Fruit fly (Drosophila melanogaster) whole organism, adult: ENCODE data around the gene Prim2.
A peak's percentile ranks its signal among the peaks of the same experiment; 100 is the strongest.

Source experiments
- CG11617 ChIP-seq: fragments of 200-800 bp; sonication (Bioruptor generic); optimal IDR thresholded peaks from 2 replicates; lab custom pipeline; 2017; ENCODE audit warnings: mild to moderate bottlenecking, missing biosample characterization, missing genetic modification reagents, missing genetic modification characterization
- CG12768 ChIP-seq: fragments of 200-800 bp; sonication (Bioruptor generic); optimal IDR thresholded peaks from 2 replicates; lab custom pipeline; 2017; ENCODE audit warnings: missing biosample characterization, missing genetic modification characterization, mild to moderate bottlenecking, moderate library complexity, missing genetic modification reagents
- CG14711 ChIP-seq: fragments of 200-800 bp; sonication (Bioruptor generic); optimal IDR thresholded peaks from 2 replicates; lab custom pipeline; 2018; ENCODE audit warnings: missing biosample characterization, mild to moderate bottlenecking, missing genetic modification characterization, moderate library complexity
- CG1620 ChIP-seq: fragments of 200-800 bp; sonication (Bioruptor generic); optimal IDR thresholded peaks from 2 replicates; lab custom pipeline; 2016; ENCODE audit warnings: missing biosample characterization, missing genetic modification characterization
- CG33017 ChIP-seq: fragments of 200-800 bp; sonication (Bioruptor generic); optimal IDR thresholded peaks from 2 replicates; lab custom pipeline; 2018; ENCODE audit warnings: missing biosample characterization, mild to moderate bottlenecking, missing genetic modification characterization, moderate library complexity
- CG5204 ChIP-seq: fragments of 200-800 bp; sonication (Bioruptor generic); optimal IDR thresholded peaks from 2 replicates; lab custom pipeline; 2016; ENCODE audit warnings: missing biosample characterization, missing genetic modification characterization
- CG7045 ChIP-seq: fragments of 200-800 bp; sonication (Bioruptor generic); optimal IDR thresholded peaks from 2 replicates; lab custom pipeline; 2017; ENCODE audit warnings: missing biosample characterization, mild to moderate bottlenecking, missing genetic modification characterization
- CG7101 ChIP-seq: fragments of 200-800 bp; sonication (Bioruptor generic); optimal IDR thresholded peaks from 2 replicates; lab custom pipeline; 2018; ENCODE audit warnings: missing biosample characterization, mild to moderate bottlenecking, missing genetic modification characterization, moderate library complexity
- Clk ChIP-seq: fragments of 200-800 bp; sonication (Bioruptor generic); optimal IDR thresholded peaks from 2 replicates; lab custom pipeline; 2017; ENCODE audit warnings: missing biosample characterization, missing genetic modification characterization
- Crg-1 ChIP-seq: fragments of 200-800 bp; sonication (Bioruptor generic); optimal IDR thresholded peaks from 2 replicates; lab custom pipeline; 2016; ENCODE audit warnings: missing biosample characterization, missing genetic modification characterization
- Hr96 ChIP-seq: fragments of 200-800 bp; sonication (Bioruptor generic); optimal IDR thresholded peaks from 2 replicates; lab custom pipeline; 2016; ENCODE audit warnings: missing biosample characterization, missing genetic modification characterization
- Mnt ChIP-seq: fragments of 200-800 bp; sonication (Bioruptor generic); optimal IDR thresholded peaks from 2 replicates; lab custom pipeline; 2016; ENCODE audit warnings: missing biosample characterization, mild to moderate bottlenecking, missing genetic modification characterization
- bab1 ChIP-seq: fragments of 200-800 bp; sonication (Bioruptor generic); optimal IDR thresholded peaks from 3 replicates; lab custom pipeline; 2019; ENCODE audit warnings: missing biosample characterization, mild to moderate bottlenecking, missing genetic modification characterization, moderate library complexity
- cic ChIP-seq: fragments of 200-800 bp; sonication (Bioruptor generic); optimal IDR thresholded peaks from 2 replicates; lab custom pipeline; 2017; ENCODE audit warnings: missing biosample characterization, mild to moderate bottlenecking, missing genetic modification characterization, moderate library complexity
- cnc ChIP-seq, 2 experiments: fragments of >200 bp; optimal IDR thresholded peaks; 2 replicates each; lab custom pipeline; 2017
- kay ChIP-seq: fragments of 200-800 bp; sonication (Bioruptor generic); peaks from one replicate; lab custom pipeline; 2016; ENCODE audit warnings: missing biosample characterization, missing genetic modification characterization, borderline replicate concordance
- ovo ChIP-seq: fragments of 200-800 bp; sonication (Bioruptor generic); optimal IDR thresholded peaks from 2 replicates; lab custom pipeline; 2016; ENCODE audit warnings: missing biosample characterization, missing genetic modification characterization
- pad ChIP-seq: fragments of 200-800 bp; sonication (Bioruptor generic); optimal IDR thresholded peaks from 3 replicates; lab custom pipeline; 2017; ENCODE audit warnings: missing biosample characterization, missing genetic modification characterization, mild to moderate bottlenecking, moderate library complexity, missing genetic modification reagents
- tj ChIP-seq: fragments of 200-800 bp; sonication (Bioruptor generic); optimal IDR thresholded peaks from 3 replicates; lab custom pipeline; 2017; ENCODE audit warnings: missing biosample characterization, mild to moderate bottlenecking, missing genetic modification characterization, moderate library complexity
- toe ChIP-seq: fragments of 200-800 bp; sonication (Bioruptor generic); optimal IDR thresholded peaks from 2 replicates; lab custom pipeline; 2016; ENCODE audit warnings: missing biosample characterization, missing genetic modification characterization

The Prim2 gene

DNA sequence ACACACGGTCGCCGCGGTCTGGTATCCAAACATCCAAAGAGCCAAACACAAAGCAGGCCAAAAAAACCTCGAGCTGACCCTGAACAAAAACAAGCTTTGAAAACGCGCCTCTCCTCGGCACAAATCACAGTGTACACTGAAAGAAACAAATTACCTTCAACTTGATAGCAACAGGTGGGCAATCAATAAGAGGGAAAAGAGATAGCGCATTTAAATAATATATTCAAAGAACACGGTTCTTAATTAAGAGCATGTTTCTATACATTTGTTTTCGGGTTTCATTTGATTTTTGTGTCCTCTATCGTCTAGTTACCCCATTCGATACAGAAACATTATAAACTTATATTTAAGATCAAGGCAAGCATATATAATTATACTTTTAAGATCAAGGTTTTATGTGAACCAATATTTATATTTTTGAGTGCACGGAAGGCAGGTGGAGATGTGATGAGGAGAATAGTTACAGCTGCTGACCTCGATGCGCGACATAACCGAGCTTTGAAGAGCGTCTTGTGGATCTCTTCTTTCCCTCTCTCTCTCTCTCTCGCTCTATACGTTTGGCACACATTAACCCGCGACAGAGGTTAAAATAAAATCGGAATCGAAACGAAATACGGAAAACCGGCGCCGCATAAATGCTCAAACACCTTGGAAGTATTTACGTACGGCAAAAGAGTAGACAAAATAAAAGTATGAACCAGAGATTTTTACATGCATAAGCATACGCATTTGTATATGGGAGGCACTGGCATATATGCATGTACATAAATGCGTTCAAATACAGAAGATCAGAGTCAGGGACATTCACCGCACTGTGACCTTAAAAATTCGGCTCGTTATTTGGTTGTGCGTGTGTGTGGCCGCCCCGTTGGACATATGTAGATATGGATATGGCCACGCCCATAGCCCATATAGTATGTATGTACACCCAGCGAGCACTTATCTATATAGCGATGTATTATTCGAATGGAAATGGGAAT, 37.1 kb upstream of the Prim2 start:
- TF ChIP-seq CG1620 = peak; percentile 4
- TF ChIP-seq kay (GFP tag; lab: Kevin White, UChicago) = no peak
- peak; percentile 36 for TF ChIP-seq Clk (GFP tag; lab: Kevin White, UChicago)
- TF ChIP-seq CG7101 (tag; lab: Kevin White, UChicago) = peak; percentile 46
- peak; percentile 32 for TF ChIP-seq CG7045 (GFP tag; lab: Kevin White, UChicago)
- TF ChIP-seq CG14711 (tag; lab: Kevin White, UChicago) = peak; percentile 30
- TF ChIP-seq bab1 (GFP tag; lab: Kevin White, UChicago) = peak; percentile 62
- no peak for TF ChIP-seq pad (GFP tag; lab: Kevin White, UChicago)
- peak; percentile 15 for TF ChIP-seq toe (GFP tag; lab: Kevin White, UChicago)
- peak; percentile 60 for TF ChIP-seq CG5204 (GFP tag; lab: Kevin White, UChicago)
- no peak for TF ChIP-seq Crg-1 (GFP tag; lab: Kevin White, UChicago)
- TF ChIP-seq CG33017 (tag; lab: Kevin White, UChicago) = peak; percentile 44
- TF ChIP-seq tj (GFP tag; lab: Kevin White, UChicago) = no peak
- TF ChIP-seq Mnt (GFP tag; lab: Kevin White, UChicago) = no peak
- TF ChIP-seq CG12768 (GFP tag; lab: Kevin White, UChicago) = peak; percentile 12
- peak; percentile 34 for TF ChIP-seq CG11617 (GFP tag; lab: Kevin White, UChicago)

DNA sequence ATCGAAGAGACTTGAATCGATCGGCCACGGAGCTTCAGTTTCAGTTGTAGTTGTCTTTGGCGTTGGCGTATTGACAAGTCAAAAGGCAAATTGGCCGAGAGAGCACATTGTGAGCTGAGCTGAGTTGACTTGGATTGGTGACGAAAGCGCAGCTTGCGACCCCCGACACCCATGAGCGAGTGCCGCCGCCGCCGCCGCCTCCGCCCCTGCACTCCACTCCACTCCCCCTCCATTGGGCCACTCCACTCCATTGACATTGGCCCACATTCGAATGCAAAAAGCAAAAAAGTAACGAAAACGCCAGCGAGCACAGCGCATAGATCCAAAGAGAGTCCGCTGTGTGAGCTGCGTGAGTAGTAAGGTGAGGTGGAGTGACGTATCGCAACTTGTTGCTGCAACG, 36.4 kb upstream of the Prim2 start:
- TF ChIP-seq CG5204 (GFP tag; lab: Kevin White, UChicago) (no peak), tj (GFP tag; lab: Kevin White, UChicago) (peak; percentile 43)

DNA sequence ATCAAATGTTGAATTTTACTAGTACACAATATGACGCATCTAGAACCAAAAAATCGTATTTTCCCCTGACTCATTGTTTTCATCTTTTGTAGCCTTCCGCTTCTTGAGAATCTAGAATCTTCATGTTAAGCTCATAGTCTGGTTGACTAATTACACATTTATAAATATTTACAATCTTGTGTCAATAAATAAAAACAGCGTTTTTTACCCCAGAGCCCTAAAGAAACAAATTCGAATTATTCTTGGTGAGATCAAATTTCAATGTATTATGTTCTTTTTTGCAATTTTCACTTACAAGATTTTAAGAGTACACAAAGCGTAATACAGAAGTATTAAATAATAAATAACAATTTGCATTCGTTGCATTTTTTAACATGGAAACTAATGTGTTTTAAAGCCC, 34.7 kb upstream of the Prim2 start:
- TF ChIP-seq CG11617 (GFP tag; lab: Kevin White, UChicago) (no peak), kay (GFP tag; lab: Kevin White, UChicago) (peak; percentile 95)

DNA sequence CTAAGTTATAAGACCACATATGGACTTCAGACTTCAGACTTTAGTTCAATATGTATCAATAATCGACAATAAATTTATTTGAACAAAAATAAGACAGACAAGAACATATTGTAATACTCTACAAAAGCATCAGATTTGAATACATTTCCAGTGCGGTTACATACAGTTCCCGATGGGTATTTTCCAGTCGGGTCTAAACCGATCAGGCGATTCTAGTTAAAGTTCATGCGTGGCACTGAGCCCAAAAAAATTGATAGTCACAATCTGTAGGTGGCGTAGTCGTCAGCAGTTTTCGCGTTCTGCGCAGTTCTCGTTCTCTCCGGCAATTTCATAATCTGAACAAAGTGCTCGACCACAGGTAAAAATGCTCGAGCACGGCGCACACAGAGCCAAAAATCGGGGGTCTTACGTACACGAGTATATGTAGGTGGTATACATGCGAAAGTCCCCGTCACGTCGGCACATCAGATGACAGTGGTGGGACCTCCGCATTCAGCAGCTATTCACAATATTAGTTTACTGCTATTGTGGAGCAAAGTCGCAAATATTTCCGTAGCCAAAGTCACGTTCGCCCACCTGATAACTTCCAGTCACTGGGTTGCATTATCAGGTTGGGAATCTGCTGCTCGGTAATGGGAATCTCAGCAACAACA, 34.0 kb upstream of the Prim2 start:
- TF ChIP-seq Mnt (GFP tag; lab: Kevin White, UChicago) (peak; percentile 72), CG5204 (GFP tag; lab: Kevin White, UChicago) (peak; percentile 38), kay (GFP tag; lab: Kevin White, UChicago) (peak; percentile 52), Hr96 (GFP tag; lab: Kevin White, UChicago) (peak; percentile 18), CG1620 (no peak), bab1 (GFP tag; lab: Kevin White, UChicago) (peak; percentile 66), cic (GFP tag; lab: Kevin White, UChicago) (peak; percentile 94), CG7045 (GFP tag; lab: Kevin White, UChicago) (peak; percentile 30), CG7101 (tag; lab: Kevin White, UChicago) (peak; percentile 66), tj (GFP tag; lab: Kevin White, UChicago) (peak; percentile 95), toe (GFP tag; lab: Kevin White, UChicago) (no peak), ovo (GFP tag; lab: Kevin White, UChicago) (no peak), Clk (GFP tag; lab: Kevin White, UChicago) (peak; percentile 46), cnc (optimal IDR thresholded peaks at IDR 0.05; lab: Kevin White, UChicago) (peak in 1 of 2 experiments; percentile 29), CG33017 (tag; lab: Kevin White, UChicago) (peak; percentile 60), pad (GFP tag; lab: Kevin White, UChicago) (peak; percentile 50), CG14711 (tag; lab: Kevin White, UChicago) (no peak), CG12768 (GFP tag; lab: Kevin White, UChicago) (peak; percentile 93), Crg-1 (GFP tag; lab: Kevin White, UChicago) (no peak), CG11617 (GFP tag; lab: Kevin White, UChicago) (peak; percentile 55)

DNA sequence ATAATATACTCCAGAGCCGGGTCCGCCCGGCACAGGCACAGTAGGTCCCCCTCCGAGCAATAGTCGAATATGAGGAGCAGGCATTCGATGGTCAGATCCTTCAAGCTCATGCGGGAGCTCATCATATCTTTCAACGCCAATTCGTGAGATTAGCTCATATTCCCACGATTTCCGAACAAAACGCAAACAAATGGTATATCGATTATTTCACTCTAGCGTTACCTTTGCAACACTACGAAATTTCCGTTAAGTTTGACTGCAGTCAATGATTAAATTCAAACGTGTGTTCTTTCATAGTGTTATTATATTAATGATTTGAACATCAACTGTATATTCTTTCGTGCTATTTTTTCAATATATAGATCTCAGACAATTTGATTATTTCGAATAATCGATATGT, 32.0 kb upstream of the Prim2 start, which contains the start of gene CG33969:
CG33969 (minus strand) TSS at position 197 of the 400 bp plus-strand sequence.
- no peak for TF ChIP-seq cnc (optimal IDR thresholded peaks at IDR 0.05; lab: Kevin White, UChicago)
- TF ChIP-seq CG7101 (tag; lab: Kevin White, UChicago) = peak; percentile 22
- peak; percentile 49 for TF ChIP-seq kay (GFP tag; lab: Kevin White, UChicago)
- TF ChIP-seq CG11617 (GFP tag; lab: Kevin White, UChicago) = no peak
- TF ChIP-seq CG1620 = peak; percentile 5
- peak; percentile 36 for TF ChIP-seq bab1 (GFP tag; lab: Kevin White, UChicago)
- TF ChIP-seq Clk (GFP tag; lab: Kevin White, UChicago) = no peak
- peak; percentile 2 for TF ChIP-seq tj (GFP tag; lab: Kevin White, UChicago)
- peak; percentile 29 for TF ChIP-seq pad (GFP tag; lab: Kevin White, UChicago)
- no peak for TF ChIP-seq cic (GFP tag; lab: Kevin White, UChicago)
- TF ChIP-seq Crg-1 (GFP tag; lab: Kevin White, UChicago) = peak; percentile 18
